Worm (Caenorhabditis elegans) whole organism, L1 larva: Measurements from ENCODE around the gene set-19.

ENCODE experiments used
- lir-3 ChIP-seq: sonication (generic microtip); optimal IDR thresholded peaks from 2 replicates; lab custom pipeline; 2016; ENCODE audit warnings: mild to moderate bottlenecking, missing genetic modification characterization, moderate library complexity, missing compliant biosample characterization; ENCODE audit not compliant: poor library complexity
- unc-62 ChIP-seq: fragments of 150-350 bp; optimal IDR thresholded peaks from 2 replicates; lab custom pipeline; 2014; ENCODE audit warnings: missing biosample characterization, missing genetic modification reagents, missing genetic modification characterization

ce11 chrX:5697208-5697607 is 17.2 kb upstream of the set-19 start, which contains the start of gene W01C8.5:
- TF ChIP-seq lir-3 (no peak), unc-62 (GFP tag; lab: Kevin White, UChicago) (no peak)
